Worm (Caenorhabditis elegans) whole organism, late embryonic: ENCODE data around the gene fbxa-214.

Experiments
- ama-1 ChIP-seq: fragments of 150-350 bp; optimal IDR thresholded peaks from 2 replicates; lab custom pipeline; 2014
- ceh-14 ChIP-seq: sonication (generic microtip); optimal IDR thresholded peaks from 2 replicates; lab custom pipeline; 2016; ENCODE audit warnings: missing genotype, missing genetic modification characterization, missing compliant biosample characterization
- nfya-1 ChIP-seq: sonication (generic microtip); optimal IDR thresholded peaks from 2 replicates; lab custom pipeline; 2017; ENCODE audit warnings: missing genetic modification characterization, mild to moderate bottlenecking, missing compliant biosample characterization, antibody characterized with exemption, moderate library complexity
- syd-9 ChIP-seq: sonication (generic microtip); optimal IDR thresholded peaks from 2 replicates; lab custom pipeline; 2016; ENCODE audit warnings: mild to moderate bottlenecking, missing genetic modification characterization, moderate library complexity, missing compliant biosample characterization
- unc-55 ChIP-seq: sonication (generic microtip); optimal IDR thresholded peaks from 2 replicates; lab custom pipeline; 2017; ENCODE audit warnings: missing biosample characterization, missing genetic modification reagents, missing genetic modification characterization
- ztf-16 ChIP-seq: sonication (generic microtip); optimal IDR thresholded peaks from 2 replicates; lab custom pipeline; 2017; ENCODE audit warnings: missing genetic modification characterization, missing compliant biosample characterization

ce11 chrV:6117013-6117412 is 47.1 kb upstream of the fbxa-214 start:
- TF ChIP-seq ama-1 (lab: Kevin White, UChicago) (no peak), unc-55 (GFP tag; lab: Kevin White, UChicago) (no peak), nfya-1 (tag; lab: Kevin White, UChicago) (no peak), syd-9 (tag; lab: Kevin White, UChicago) (no peak), ceh-14 (tag; lab: Kevin White, UChicago) (no peak), ztf-16 (tag; lab: Kevin White, UChicago) (no peak)
